Worm (Caenorhabditis elegans): Measurements from ENCODE around the gene npr-3.

DNA sequence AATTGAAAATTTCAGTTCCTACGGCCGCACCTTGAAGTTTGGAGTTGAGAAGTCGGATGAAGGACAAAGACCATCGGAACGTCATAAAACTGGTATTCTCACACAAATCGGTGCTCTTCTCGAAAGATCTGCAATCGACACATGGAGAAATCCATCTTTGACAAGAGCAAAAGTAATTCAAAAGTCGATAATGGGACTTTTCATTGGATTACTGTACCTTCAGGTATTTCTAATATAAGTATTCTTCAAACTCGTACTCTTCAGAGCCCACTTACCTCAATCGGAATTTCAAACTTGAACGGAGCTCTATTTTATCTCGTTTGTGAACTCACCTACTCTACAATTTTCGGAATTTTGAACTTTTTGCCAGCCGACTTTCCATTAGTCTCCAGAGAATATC lies 12.2 kb downstream of the npr-3 start:
- no peak for TF ChIP-seq him-1 (tag; optimal IDR thresholded peaks at IDR 0.05)
- TF ChIP-seq dao-5 (tag; optimal IDR thresholded peaks at IDR 0.05): no peak
- TF ChIP-seq W03F9.2 (tag; optimal IDR thresholded peaks at IDR 0.05): no peak
